Fruit fly (Drosophila melanogaster) whole organism, pupa: Measurements from ENCODE around the gene PH4alphaSG2.
A peak's percentile ranks its signal among the peaks of the same experiment; 100 is the strongest.

ENCODE experiments used
- CG10348 ChIP-seq: fragments of 200-800 bp; sonication (Bioruptor generic); IDR thresholded peaks from 2 replicates; pipeline ENCODE4 v1.3.6; 2022; ENCODE audit warnings: missing biosample characterization, missing genetic modification characterization
- CG12605 ChIP-seq: fragments of 200-800 bp; sonication (Bioruptor generic); IDR thresholded peaks from 2 replicates; pipeline ENCODE4 v1.3.6; 2022; ENCODE audit warnings: missing biosample characterization, missing genetic modification characterization
- CG13204 ChIP-seq: fragments of 200-800 bp; sonication (Bioruptor generic); optimal IDR thresholded peaks from 2 replicates; lab custom pipeline; 2018; ENCODE audit warnings: missing biosample characterization, mild to moderate bottlenecking, missing genetic modification characterization, moderate library complexity
- CG14655 ChIP-seq: fragments of 200-800 bp; sonication (Bioruptor generic); optimal IDR thresholded peaks from 3 replicates; lab custom pipeline; 2017; ENCODE audit warnings: mild to moderate bottlenecking, missing biosample characterization, missing genetic modification reagents, missing genetic modification characterization
- CG15710 ChIP-seq: fragments of 200-800 bp; sonication (Bioruptor generic); optimal IDR thresholded peaks from 2 replicates; lab custom pipeline; 2018; ENCODE audit warnings: missing biosample characterization, mild to moderate bottlenecking, missing genetic modification characterization, moderate library complexity
- CG17806 ChIP-seq: fragments of 200-800 bp; sonication (Bioruptor generic); optimal IDR thresholded peaks from 2 replicates; lab custom pipeline; 2018; ENCODE audit warnings: missing biosample characterization, mild to moderate bottlenecking, missing genetic modification characterization, moderate library complexity
- CG32121 ChIP-seq: fragments of 200-800 bp; sonication (Bioruptor generic); IDR thresholded peaks from 2 replicates; pipeline ENCODE4 v1.3.6; 2022; ENCODE audit warnings: missing biosample characterization, missing genetic modification characterization
- CG34367 ChIP-seq: fragments of 200-800 bp; sonication (Bioruptor generic); optimal IDR thresholded peaks from 2 replicates; lab custom pipeline; 2018; ENCODE audit warnings: missing biosample characterization, mild to moderate bottlenecking, missing genetic modification characterization
- CG4496 ChIP-seq: fragments of 200-800 bp; sonication (Bioruptor generic); IDR thresholded peaks from 3 replicates; pipeline ENCODE4 v1.3.6; 2022; ENCODE audit warnings: missing biosample characterization, missing genetic modification characterization
- CG8159 ChIP-seq: fragments of 200-800 bp; sonication (Bioruptor generic); optimal IDR thresholded peaks from 3 replicates; lab custom pipeline; 2018; ENCODE audit warnings: missing biosample characterization, mild to moderate bottlenecking, missing genetic modification characterization, moderate library complexity
- CG8301 ChIP-seq: fragments of 200-800 bp; sonication (Bioruptor generic); optimal IDR thresholded peaks from 2 replicates; lab custom pipeline; 2018; ENCODE audit warnings: missing biosample characterization, mild to moderate bottlenecking, missing genetic modification characterization
- CG9948 ChIP-seq: fragments of 200-800 bp; sonication (Bioruptor generic); optimal IDR thresholded peaks from 2 replicates; lab custom pipeline; 2018; ENCODE audit warnings: missing biosample characterization, mild to moderate bottlenecking, missing genetic modification characterization, moderate library complexity
- D1 ChIP-seq: fragments of 200-800 bp; sonication (Bioruptor generic); optimal IDR thresholded peaks from 2 replicates; lab custom pipeline; 2018; ENCODE audit warnings: missing biosample characterization, mild to moderate bottlenecking, missing genetic modification characterization, moderate library complexity
- EcR ChIP-seq: fragments of 200-800 bp; sonication (Bioruptor generic); optimal IDR thresholded peaks from 3 replicates; lab custom pipeline; 2019; ENCODE audit warnings: missing biosample characterization, missing genetic modification characterization, mild to moderate bottlenecking, moderate library complexity, missing genetic modification reagents
- Ets98B ChIP-seq: fragments of 200-800 bp; sonication (Bioruptor generic); IDR thresholded peaks from 2 replicates; pipeline ENCODE4 v1.3.6; 2022; ENCODE audit warnings: missing biosample characterization, missing genetic modification characterization
- Pif1A ChIP-seq: fragments of 200-800 bp; sonication (Bioruptor generic); optimal IDR thresholded peaks from 3 replicates; lab custom pipeline; 2016; ENCODE audit warnings: missing biosample characterization, missing genetic modification characterization
- Pif1B ChIP-seq: fragments of 200-800 bp; sonication (Bioruptor generic); optimal IDR thresholded peaks from 3 replicates; lab custom pipeline; 2016; ENCODE audit warnings: missing biosample characterization, missing genetic modification characterization
- fd96Ca ChIP-seq: fragments of 200-800 bp; sonication (Bioruptor generic); IDR thresholded peaks from 3 replicates; pipeline ENCODE4 v1.3.6; 2022; ENCODE audit warnings: missing biosample characterization, missing genetic modification characterization
- gl ChIP-seq: fragments of 200-800 bp; sonication (Bioruptor generic); optimal IDR thresholded peaks from 2 replicates; lab custom pipeline; 2018; ENCODE audit warnings: missing biosample characterization, mild to moderate bottlenecking, missing genetic modification characterization
- rn ChIP-seq: fragments of 200-800 bp; sonication (Bioruptor generic); IDR thresholded peaks from 2 replicates; pipeline ENCODE4 v1.3.6; 2022; ENCODE audit warnings: missing biosample characterization, missing genetic modification characterization

Gene PH4alphaSG2

dm6 chr3R:30528692-30529305, 38.9 kb downstream of the PH4alphaSG2 start:
- TF ChIP-seq CG8301 (tag; lab: Kevin White, UChicago) (no peak), CG14655 (GFP tag; lab: Kevin White, UChicago) (peak; percentile 0)
- TF ChIP-seq, all 21 proteins: peak for 1

DNA sequence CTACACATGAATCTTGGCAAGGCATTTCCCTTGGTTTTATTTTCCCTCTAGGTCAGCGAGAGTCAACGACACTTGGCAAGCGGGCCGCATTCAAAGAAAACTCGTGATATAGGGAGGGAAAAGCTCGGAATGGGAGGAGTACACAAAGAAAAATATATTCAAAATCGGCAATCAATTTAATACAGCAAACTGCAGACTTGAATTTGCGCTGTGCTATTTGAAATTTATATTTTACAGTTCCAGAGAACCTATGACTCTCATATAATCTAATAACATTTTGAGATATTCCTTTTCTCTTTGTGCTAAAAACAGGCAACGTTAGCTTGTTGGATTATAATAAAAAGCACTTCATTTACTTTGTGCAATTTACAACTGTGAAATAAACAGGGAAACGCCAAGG, 39.7 kb downstream of the PH4alphaSG2 start:
- peak; percentile 21 for TF ChIP-seq CG8301 (tag; lab: Kevin White, UChicago)
- no peak for TF ChIP-seq CG4496 (GFP tag; lab: Robert Waterston, UW)
- peak; percentile 44 for TF ChIP-seq CG14655 (GFP tag; lab: Kevin White, UChicago)
- no peak for TF ChIP-seq CG13204 (GFP tag; lab: Kevin White, UChicago)
- 0 out of 2 replicates have a peak, but pooled peaks have one; percentile 17 for TF ChIP-seq CG32121

- TF ChIP-seq CG4496 (GFP tag; lab: Robert Waterston, UW) (peak; percentile 64), CG8159 (tag; lab: Kevin White, UChicago) (no peak), CG9948 (tag; lab: Kevin White, UChicago) (no peak), CG8301 (tag; lab: Kevin White, UChicago) (peak; percentile 53), Ets98B (GFP tag; lab: Robert Waterston, UW) (peak; percentile 52; the same call in 1 of the 2 replicates), Pif1B (GFP tag; lab: Kevin White, UChicago) (no peak), CG12605 (GFP tag; lab: Robert Waterston, UW) (peak; percentile 56; the same call in 1 of the 2 replicates), fd96Ca (GFP tag; lab: Robert Waterston, UW) (peak; percentile 73; the same call in 2 of the 3 replicates), CG14655 (GFP tag; lab: Kevin White, UChicago) (peak; percentile 59), Pif1A (peak; percentile 3), EcR (GFP tag; lab: Kevin White, UChicago) (no peak), rn (GFP tag; lab: Robert Waterston, UW) (no peak), CG17806 (no peak), CG32121 (no peak; the same call in 1 of the 2 replicates)
- TF ChIP-seq, all 21 proteins: peak for 7
Measured at dm6 chr3R:30531129-30531708, 41.3 kb downstream of the PH4alphaSG2 start.

- TF ChIP-seq Pif1B (GFP tag; lab: Kevin White, UChicago) (no peak), fd96Ca (GFP tag; lab: Robert Waterston, UW) (peak; percentile 61; the same call in 2 of the 3 replicates), CG4496 (GFP tag; lab: Robert Waterston, UW) (peak; percentile 50; the same call in 1 of the 3 replicates), CG14655 (GFP tag; lab: Kevin White, UChicago) (peak; percentile 85), CG32121 (no peak), CG17806 (peak; percentile 43), CG12605 (GFP tag; lab: Robert Waterston, UW) (no peak), CG9948 (tag; lab: Kevin White, UChicago) (peak; percentile 49), rn (GFP tag; lab: Robert Waterston, UW) (no peak), Ets98B (GFP tag; lab: Robert Waterston, UW) (peak; percentile 47; the same call in 1 of the 2 replicates), Pif1A (peak; percentile 49), CG15710 (peak; percentile 32), gl (no peak), CG10348 (GFP tag; lab: Robert Waterston, UW) (0 out of 2 replicates have a peak, but pooled peaks have one; percentile 18), CG8159 (tag; lab: Kevin White, UChicago) (peak; percentile 38), CG8301 (tag; lab: Kevin White, UChicago) (peak; percentile 82), EcR (GFP tag; lab: Kevin White, UChicago) (no peak), CG34367 (no peak)
Measured at dm6 chr3R:30531989-30532653, 42.2 kb downstream of the PH4alphaSG2 start, which contains the start of gene tmod. Gene tmod (plus strand): TSS chr3R:30532607.

- TF ChIP-seq EcR (GFP tag; lab: Kevin White, UChicago): no peak
- peak; percentile 46; the same call in 1 of the 2 replicates for TF ChIP-seq rn (GFP tag; lab: Robert Waterston, UW)
- TF ChIP-seq Pif1A: no peak
- no peak for TF ChIP-seq CG14655 (GFP tag; lab: Kevin White, UChicago)
- no peak for TF ChIP-seq CG13204 (GFP tag; lab: Kevin White, UChicago)
- TF ChIP-seq CG4496 (GFP tag; lab: Robert Waterston, UW): no peak
- no peak for TF ChIP-seq CG9948 (tag; lab: Kevin White, UChicago)
- TF ChIP-seq CG12605 (GFP tag; lab: Robert Waterston, UW): no peak
- TF ChIP-seq D1 (tag; lab: Kevin White, UChicago): no peak
- TF ChIP-seq CG8301 (tag; lab: Kevin White, UChicago): no peak
- TF ChIP-seq CG15710: no peak
- TF ChIP-seq CG17806: no peak
- TF ChIP-seq CG32121: peak; percentile 66
- TF ChIP-seq Ets98B (GFP tag; lab: Robert Waterston, UW): no peak
- no peak for TF ChIP-seq Pif1B (GFP tag; lab: Kevin White, UChicago)
- no peak for TF ChIP-seq CG34367
- TF ChIP-seq fd96Ca (GFP tag; lab: Robert Waterston, UW): no peak
Measured at dm6 chr3R:30534444-30534843, 44.6 kb downstream of the PH4alphaSG2 start.

dm6 chr3R:30536432-30536831, 46.6 kb downstream of the PH4alphaSG2 start:
- TF ChIP-seq gl (no peak), Pif1A (no peak), rn (GFP tag; lab: Robert Waterston, UW) (no peak)
- TF ChIP-seq, all 21 proteins: peak for 0
